Fruit fly (Drosophila melanogaster) whole organism, embryonic: Measurements from ENCODE around the gene CG17819.

Source experiments
- Adf1 ChIP-seq: fragments of 200-800 bp; sonication (Bioruptor generic); IDR thresholded peaks from 2 replicates; pipeline ENCODE4 v1.3.6; 2022; ENCODE audit warnings: missing biosample characterization, missing genetic modification characterization
- Atf6 ChIP-seq: fragments of 200-800 bp; sonication (Bioruptor generic); IDR thresholded peaks from 2 replicates; pipeline ENCODE4 v1.3.6; 2022; ENCODE audit warnings: missing biosample characterization, missing genetic modification characterization
- Bgb ChIP-seq: fragments of 200-800 bp; sonication (Bioruptor generic); IDR thresholded peaks from 2 replicates; pipeline ENCODE4 v1.3.6; 2022; ENCODE audit warnings: missing biosample characterization, missing genetic modification characterization; ENCODE audit not compliant: partially characterized antibody
- CG10209 ChIP-seq: fragments of 200-800 bp; sonication (Bioruptor generic); optimal IDR thresholded peaks from 3 replicates; lab custom pipeline; 2017; ENCODE audit warnings: missing biosample characterization, mild to moderate bottlenecking, missing genetic modification characterization, missing genetic modification reagents
- CG11247 ChIP-seq: fragments of 200-800 bp; sonication (Bioruptor generic); IDR thresholded peaks from 2 replicates; pipeline ENCODE4 v1.3.6; 2022; ENCODE audit warnings: missing biosample characterization, missing genetic modification characterization
- CG11695 ChIP-seq: fragments of 200-800 bp; sonication (Bioruptor generic); IDR thresholded peaks from 3 replicates; pipeline ENCODE4 v1.3.6; 2022; ENCODE audit warnings: missing biosample characterization, missing genetic modification characterization
- CG12104 ChIP-seq: fragments of 200-800 bp; sonication (Bioruptor generic); optimal IDR thresholded peaks from 3 replicates; lab custom pipeline; 2016; ENCODE audit warnings: missing biosample characterization, missing genetic modification characterization
- CG13123 ChIP-seq: fragments of 200-800 bp; sonication (Bioruptor generic); optimal IDR thresholded peaks from 2 replicates; lab custom pipeline; 2016; ENCODE audit warnings: missing biosample characterization, missing genetic modification characterization
- CG13424 ChIP-seq: fragments of 200-800 bp; sonication (Bioruptor generic); optimal IDR thresholded peaks from 2 replicates; lab custom pipeline; 2019; ENCODE audit warnings: missing biosample characterization, mild to moderate bottlenecking, missing genetic modification characterization, moderate library complexity
- CG13894 ChIP-seq: fragments of 200-800 bp; sonication (Bioruptor generic); optimal IDR thresholded peaks from 3 replicates; lab custom pipeline; 2018; ENCODE audit warnings: missing biosample characterization, mild to moderate bottlenecking, missing genetic modification characterization, moderate library complexity
- CG14710 ChIP-seq: fragments of 200-800 bp; sonication (Bioruptor generic); optimal IDR thresholded peaks from 3 replicates; lab custom pipeline; 2019; ENCODE audit warnings: missing biosample characterization, mild to moderate bottlenecking, missing genetic modification characterization, moderate library complexity
- CG15696 ChIP-seq: fragments of 200-800 bp; sonication (Bioruptor generic); optimal IDR thresholded peaks from 2 replicates; lab custom pipeline; 2019; ENCODE audit warnings: missing biosample characterization, mild to moderate bottlenecking, missing genetic modification characterization, moderate library complexity
- CG1832 ChIP-seq: fragments of 200-800 bp; sonication (Bioruptor generic); optimal IDR thresholded peaks from 2 replicates; lab custom pipeline; 2017; ENCODE audit warnings: missing biosample characterization, mild to moderate bottlenecking, missing genetic modification characterization, inconsistent platforms
- CG3838 ChIP-seq: fragments of 200-800 bp; sonication (Bioruptor generic); optimal IDR thresholded peaks from 3 replicates; lab custom pipeline; 2016; ENCODE audit warnings: missing biosample characterization, missing genetic modification characterization
- CG5180 ChIP-seq: fragments of 200-800 bp; sonication (Bioruptor generic); optimal IDR thresholded peaks from 3 replicates; lab custom pipeline; 2017; ENCODE audit warnings: missing biosample characterization, missing genetic modification characterization, mild to moderate bottlenecking, moderate library complexity, missing genetic modification reagents
- CG7839 ChIP-seq: fragments of 200-800 bp; sonication (Bioruptor generic); optimal IDR thresholded peaks from 3 replicates; lab custom pipeline; 2018; ENCODE audit warnings: missing biosample characterization, mild to moderate bottlenecking, missing genetic modification characterization, moderate library complexity
- CG7928 ChIP-seq: fragments of 200-800 bp; sonication (Bioruptor generic); optimal IDR thresholded peaks from 2 replicates; lab custom pipeline; 2017; ENCODE audit warnings: missing biosample characterization, mild to moderate bottlenecking, missing genetic modification characterization
- Dek ChIP-seq: fragments of 200-800 bp; sonication (Bioruptor generic); optimal IDR thresholded peaks from 3 replicates; lab custom pipeline; 2019; ENCODE audit warnings: missing biosample characterization, mild to moderate bottlenecking, missing genetic modification characterization, moderate library complexity
- ERR ChIP-seq: fragments of 200-800 bp; sonication (Bioruptor generic); optimal IDR thresholded peaks from 2 replicates; lab custom pipeline; 2016; ENCODE audit warnings: missing biosample characterization, missing genetic modification characterization
- Eip74EF ChIP-seq, 2 experiments: fragments of 200-800 bp in 1 of 2; fragments of >200 bp in 1 of 2; sonication (Bioruptor generic) in 1 of 2; optimal IDR thresholded peaks; 2 replicates each; lab custom pipeline; 2017 to 2019; ENCODE audit warnings: missing biosample characterization in 2 of 2, missing genetic modification characterization in 2 of 2, mild to moderate bottlenecking in 1 of 2, moderate library complexity in 1 of 2
- Gug ChIP-seq: fragments of 200-800 bp; sonication (Bioruptor generic); IDR thresholded peaks from 4 replicates; pipeline ENCODE4 v1.3.6; 2022; ENCODE audit warnings: missing biosample characterization, missing genetic modification characterization
- Med ChIP-seq: fragments of 200-800 bp; sonication (Bioruptor generic); peaks from one replicate; lab custom pipeline; 2016; ENCODE audit warnings: missing biosample characterization, missing genetic modification characterization, mild to moderate bottlenecking, inconsistent platforms, moderate library complexity
- NFAT ChIP-seq: fragments of 200-800 bp; sonication (Bioruptor generic); IDR thresholded peaks from 2 replicates; pipeline ENCODE4 v1.3.6; 2022; ENCODE audit warnings: missing biosample characterization, missing genetic modification characterization
- Nf-YB ChIP-seq: fragments of 200-800 bp; sonication (Bioruptor generic); optimal IDR thresholded peaks from 3 replicates; lab custom pipeline; 2019; ENCODE audit warnings: missing biosample characterization, mild to moderate bottlenecking, missing genetic modification characterization, moderate library complexity
- Stat92E ChIP-seq, 3 experiments: fragments of >200 bp in 2 of 3; fragments of 200-800 bp in 1 of 3; sonication (Bioruptor generic) in 1 of 3; optimal IDR thresholded peaks; 2 replicates each; lab custom pipeline; 2017 to 2019; ENCODE audit warnings: missing biosample characterization in 3 of 3, missing genetic modification characterization in 3 of 3, mild to moderate bottlenecking in 1 of 3, moderate library complexity in 1 of 3
- Tbp ChIP-seq: fragments of >200 bp; optimal IDR thresholded peaks from 2 replicates; lab custom pipeline; 2018; ENCODE audit warnings: missing biosample characterization, missing genetic modification characterization
- ac ChIP-seq: fragments of 200-800 bp; sonication (Bioruptor generic); optimal IDR thresholded peaks from 3 replicates; lab custom pipeline; 2017; ENCODE audit warnings: missing biosample characterization, mild to moderate bottlenecking, missing genetic modification characterization
- bsh ChIP-seq, 2 experiments: fragments of 200-800 bp; sonication (Bioruptor generic); optimal IDR thresholded peaks; 2 replicates each; lab custom pipeline; 2017 to 2018; ENCODE audit warnings: mild to moderate bottlenecking in 2 of 2, missing biosample characterization in 2 of 2, missing genetic modification characterization in 2 of 2, moderate library complexity in 1 of 2
- crol ChIP-seq: fragments of 200-800 bp; sonication (Bioruptor generic); IDR thresholded peaks from 2 replicates; pipeline ENCODE4 v1.3.6; 2022; ENCODE audit warnings: missing biosample characterization, missing genetic modification characterization
- fd102C ChIP-seq: fragments of 200-800 bp; sonication (Bioruptor generic); optimal IDR thresholded peaks from 2 replicates; lab custom pipeline; 2018; ENCODE audit warnings: missing biosample characterization, mild to moderate bottlenecking, missing genetic modification characterization, moderate library complexity
- gce ChIP-seq: fragments of 200-800 bp; sonication (Bioruptor generic); IDR thresholded peaks from 3 replicates; pipeline ENCODE4 v1.3.6; 2022; ENCODE audit warnings: missing biosample characterization, missing genetic modification characterization
- grau ChIP-seq: fragments of 200-800 bp; optimal IDR thresholded peaks from 3 replicates; lab custom pipeline; 2019; ENCODE audit warnings: missing biosample characterization, mild to moderate bottlenecking, missing genetic modification characterization, moderate library complexity
- kay ChIP-seq: fragments of 200-800 bp; sonication (Bioruptor generic); optimal IDR thresholded peaks from 2 replicates; lab custom pipeline; 2016; ENCODE audit warnings: missing biosample characterization, missing genetic modification characterization
- klu ChIP-seq: fragments of 200-800 bp; sonication (Bioruptor generic); IDR thresholded peaks from 2 replicates; pipeline ENCODE4 v1.3.6; 2022; ENCODE audit warnings: missing biosample characterization, missing genetic modification characterization
- mirr ChIP-seq: fragments of 200-800 bp; sonication (Bioruptor generic); optimal IDR thresholded peaks from 3 replicates; lab custom pipeline; 2018; ENCODE audit warnings: missing biosample characterization, mild to moderate bottlenecking, missing genetic modification characterization
- nau ChIP-seq: fragments of 200-800 bp; sonication (Bioruptor generic); optimal IDR thresholded peaks from 3 replicates; lab custom pipeline; 2017; ENCODE audit warnings: missing biosample characterization, mild to moderate bottlenecking, missing genetic modification characterization, missing genetic modification reagents
- oc ChIP-seq: fragments of 200-800 bp; sonication (Bioruptor generic); optimal IDR thresholded peaks from 2 replicates; lab custom pipeline; 2018; ENCODE audit warnings: missing biosample characterization, mild to moderate bottlenecking, missing genetic modification characterization, moderate library complexity
- rib ChIP-seq: fragments of 200-800 bp; sonication (Bioruptor generic); IDR thresholded peaks from 2 replicates; pipeline ENCODE4 v1.3.6; 2022; ENCODE audit warnings: missing biosample characterization, missing genetic modification characterization
- sima ChIP-seq: fragments of 200-800 bp; sonication (Bioruptor generic); optimal IDR thresholded peaks from 2 replicates; lab custom pipeline; 2016; ENCODE audit warnings: missing biosample characterization, missing genetic modification characterization
- sr ChIP-seq: fragments of 200-800 bp; sonication (Bioruptor generic); IDR thresholded peaks from 3 replicates; pipeline ENCODE4 v1.3.6; 2022; ENCODE audit warnings: missing biosample characterization, missing genetic modification characterization
- tll ChIP-seq, 2 experiments: fragments of 200-800 bp in 1 of 2; fragments of >200 bp in 1 of 2; sonication (Bioruptor generic) in 1 of 2; optimal IDR thresholded peaks; 2 replicates each; lab custom pipeline; 2017 to 2019; ENCODE audit warnings: missing biosample characterization in 2 of 2, missing genetic modification characterization in 2 of 2, mild to moderate bottlenecking in 1 of 2, moderate library complexity in 1 of 2
- tna ChIP-seq: fragments of 200-800 bp; sonication (Bioruptor generic); IDR thresholded peaks from 2 replicates; pipeline ENCODE4 v1.3.6; 2022; ENCODE audit warnings: missing biosample characterization, missing genetic modification characterization; ENCODE audit not compliant: partially characterized antibody
- ttk ChIP-seq: fragments of 200-800 bp; sonication (Bioruptor generic); IDR thresholded peaks from 2 replicates; pipeline ENCODE4 v2.1.2; 2022; ENCODE audit warnings: missing biosample characterization, missing genetic modification characterization
- unpg ChIP-seq: fragments of 200-800 bp; sonication (Bioruptor generic); optimal IDR thresholded peaks from 3 replicates; lab custom pipeline; 2018; ENCODE audit warnings: missing biosample characterization, mild to moderate bottlenecking, missing genetic modification characterization, moderate library complexity
- vnd ChIP-seq: fragments of 200-800 bp; sonication (Bioruptor generic); IDR thresholded peaks from 3 replicates; pipeline ENCODE4 v1.3.6; 2022; ENCODE audit warnings: missing biosample characterization, missing genetic modification characterization; ENCODE audit not compliant: partially characterized antibody
- zfh1 ChIP-seq: fragments of 200-800 bp; sonication (Bioruptor generic); IDR thresholded peaks from 3 replicates; pipeline ENCODE4 v1.3.6; 2022; ENCODE audit warnings: missing biosample characterization, missing genetic modification characterization
- zfh2 ChIP-seq: fragments of 200-800 bp; sonication (Bioruptor generic); optimal IDR thresholded peaks from 2 replicates; lab custom pipeline; 2016; ENCODE audit warnings: missing biosample characterization, missing genetic modification characterization

CG17819 gene

DNA sequence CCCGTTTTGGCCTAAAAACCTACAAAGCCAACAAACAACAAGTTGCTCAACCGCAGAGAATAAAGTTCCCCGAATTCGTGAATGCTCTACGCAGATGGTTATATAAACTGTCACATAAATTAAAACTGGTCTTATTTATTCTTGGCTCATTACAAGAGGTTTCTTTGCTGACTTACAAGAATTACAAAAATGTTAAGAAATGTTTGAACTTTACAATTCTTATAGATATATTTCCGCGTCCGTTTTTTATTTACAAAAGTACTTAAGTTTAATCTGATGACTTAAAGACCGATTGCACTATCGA, 49.2 kb downstream of the CG17819 start (continued):
- TF ChIP-seq CG7839 (tag; lab: Kevin White, UChicago): peak; percentile 2
- TF ChIP-seq zfh1: 0 out of 3 replicates have a peak, but pooled peaks have one; percentile 15
- no peak for TF ChIP-seq Adf1
- TF ChIP-seq vnd (GFP tag; lab: Robert Waterston, UW): no peak
- no peak for TF ChIP-seq CG13123 (GFP tag; lab: Kevin White, UChicago)

DNA sequence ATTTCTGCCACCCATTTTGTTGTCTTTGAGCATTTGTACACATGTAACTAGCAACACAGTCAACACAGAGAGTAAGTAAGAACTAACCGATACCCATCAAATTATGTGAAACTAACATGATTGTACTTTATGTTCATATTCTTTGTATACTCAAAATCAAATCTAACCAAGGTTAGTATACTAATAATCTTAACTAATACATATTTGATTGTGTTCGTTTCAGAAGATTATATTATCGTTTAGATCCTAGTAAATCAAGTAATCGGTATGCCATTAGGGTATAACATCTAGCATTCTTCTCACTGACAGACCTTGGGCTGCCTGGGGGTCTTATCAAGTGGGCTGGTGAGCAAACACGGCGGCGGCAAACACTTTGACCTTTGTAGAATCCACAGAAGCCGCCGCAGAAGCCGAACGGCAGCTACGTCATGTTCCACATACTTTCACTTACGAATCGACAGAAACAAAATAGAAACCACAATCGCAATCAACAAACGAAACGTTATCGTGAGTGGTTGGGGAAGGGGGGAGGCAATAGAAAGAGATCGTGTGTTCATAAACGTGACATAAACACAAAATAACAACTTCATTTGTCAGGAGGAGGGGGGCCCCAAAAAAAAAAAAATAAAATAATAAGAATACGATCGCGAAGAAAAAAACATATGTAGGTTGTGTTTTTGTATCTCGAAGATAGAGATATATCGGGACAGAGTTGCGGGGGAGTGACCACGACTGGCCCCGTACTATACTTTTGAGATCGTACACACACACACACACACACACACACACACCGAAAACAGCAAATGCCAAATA, 49.8 kb downstream of the CG17819 start:
- no peak for TF ChIP-seq Dek (tag; lab: Kevin White, UChicago)
- 0 out of 2 replicates have a peak, but pooled peaks have one; percentile 34 for TF ChIP-seq tna
- TF ChIP-seq tll (GFP tag; optimal IDR thresholded peaks at IDR 0.05; lab: Kevin White, UChicago): no peak
- TF ChIP-seq CG7928 (GFP tag; lab: Kevin White, UChicago): no peak
- TF ChIP-seq sr (GFP tag; lab: Robert Waterston, UW): peak; percentile 64; the same call in 1 of the 3 replicates
- TF ChIP-seq CG10209: peak; percentile 14
- 0 out of 3 replicates have a peak, but pooled peaks have one; percentile 6 for TF ChIP-seq CG11695 (GFP tag; lab: Robert Waterston, UW)
- TF ChIP-seq CG3838 (GFP tag; lab: Kevin White, UChicago): peak; percentile 29
- no peak for TF ChIP-seq oc (tag; lab: Kevin White, UChicago)
- TF ChIP-seq CG12104 (GFP tag; lab: Kevin White, UChicago): no peak
- TF ChIP-seq CG15696 (tag; lab: Kevin White, UChicago): peak; percentile 34
- TF ChIP-seq CG11247 (GFP tag; lab: Robert Waterston, UW): no peak
- no peak for TF ChIP-seq Bgb (GFP tag; lab: Robert Waterston, UW)
- TF ChIP-seq Gug: no peak
- TF ChIP-seq Nf-YB (GFP tag; lab: Kevin White, UChicago): peak; percentile 20
- no peak for TF ChIP-seq CG13424 (tag; lab: Kevin White, UChicago)
- no peak for TF ChIP-seq Tbp (GFP tag; lab: Kevin White, UChicago)
- TF ChIP-seq rib (GFP tag; lab: Robert Waterston, UW): 0 out of 2 replicates have a peak, but pooled peaks have one; percentile 40
- no peak for TF ChIP-seq kay (GFP tag; lab: Kevin White, UChicago)
- TF ChIP-seq unpg (GFP tag; lab: Kevin White, UChicago): no peak
- TF ChIP-seq ERR (GFP tag; lab: Kevin White, UChicago): no peak
- peak; percentile 30 for TF ChIP-seq Med (GFP tag; lab: Kevin White, UChicago)
- TF ChIP-seq gce (GFP tag; lab: Robert Waterston, UW): 0 out of 3 replicates have a peak, but pooled peaks have one; percentile 10
- TF ChIP-seq NFAT (GFP tag; lab: Robert Waterston, UW): no peak
- TF ChIP-seq CG14710 (tag; lab: Kevin White, UChicago): peak; percentile 11
- no peak for TF ChIP-seq Eip74EF (GFP tag; optimal IDR thresholded peaks at IDR 0.05; lab: Kevin White, UChicago)
- no peak for TF ChIP-seq Stat92E (GFP tag; optimal IDR thresholded peaks at IDR 0.05; lab: Kevin White, UChicago)
- TF ChIP-seq grau (tag; lab: Kevin White, UChicago): peak; percentile 6
- TF ChIP-seq CG5180 (GFP tag; lab: Kevin White, UChicago): no peak
- no peak for TF ChIP-seq bsh (GFP tag; optimal IDR thresholded peaks at IDR 0.05; lab: Kevin White, UChicago)
- no peak for TF ChIP-seq ttk (GFP tag; lab: Robert Waterston, UW)
- TF ChIP-seq zfh2: no peak
- TF ChIP-seq fd102C (GFP tag; lab: Kevin White, UChicago): no peak
- TF ChIP-seq crol (GFP tag; lab: Robert Waterston, UW): peak; percentile 75
- TF ChIP-seq Atf6 (GFP tag; lab: Robert Waterston, UW): no peak
- no peak for TF ChIP-seq ac (GFP tag; lab: Kevin White, UChicago)
- TF ChIP-seq sima (GFP tag; lab: Kevin White, UChicago): no peak
- TF ChIP-seq CG13894: peak; percentile 7
- no peak for TF ChIP-seq CG1832
- no peak for TF ChIP-seq nau (GFP tag; lab: Kevin White, UChicago)
- 0 out of 2 replicates have a peak, but pooled peaks have one; percentile 31 for TF ChIP-seq klu
- no peak for TF ChIP-seq mirr
